Worm (Caenorhabditis elegans): ENCODE measurements around the gene clec-86.
A peak's percentile ranks its signal among the peaks of the same experiment; 100 is the strongest.

Gene clec-86

ce11 chrX:7176817-7177216, 37.1 kb downstream of the clec-86 start (continued):
- TF ChIP-seq snpc-3.4 (tag; optimal IDR thresholded peaks at IDR 0.05) (no peak), lsy-27 (tag; optimal IDR thresholded peaks at IDR 0.05; ENCODE audit: borderline replicate concordance, insufficient read depth) (no peak), F57C9.4 (tag; optimal IDR thresholded peaks at IDR 0.05) (no peak), Y56A3A.18 (GFP tag; IDR thresholded peaks at IDR 0.05) (0 out of 2 replicates have a peak, but pooled peaks have one; percentile 48), madf-8 (GFP tag; conservative IDR thresholded peaks at IDR 0.05) (no peak), tlf-1 (GFP tag; optimal IDR thresholded peaks at IDR 0.05) (no peak)

- TF ChIP-seq unc-130 (GFP tag; optimal IDR thresholded peaks at IDR 0.05) (no peak), lsy-27 (tag; optimal IDR thresholded peaks at IDR 0.05; ENCODE audit: borderline replicate concordance, insufficient read depth) (no peak), tlf-1 (GFP tag; optimal IDR thresholded peaks at IDR 0.05) (no peak), nhr-179 (tag; optimal IDR thresholded peaks at IDR 0.05) (no peak)
Observed at ce11 chrX:7177341-7177740, 37.7 kb downstream of the clec-86 start, which contains the start of gene F43E12.1. Gene F43E12.1 (plus strand): TSS chrX:7177641.

DNA sequence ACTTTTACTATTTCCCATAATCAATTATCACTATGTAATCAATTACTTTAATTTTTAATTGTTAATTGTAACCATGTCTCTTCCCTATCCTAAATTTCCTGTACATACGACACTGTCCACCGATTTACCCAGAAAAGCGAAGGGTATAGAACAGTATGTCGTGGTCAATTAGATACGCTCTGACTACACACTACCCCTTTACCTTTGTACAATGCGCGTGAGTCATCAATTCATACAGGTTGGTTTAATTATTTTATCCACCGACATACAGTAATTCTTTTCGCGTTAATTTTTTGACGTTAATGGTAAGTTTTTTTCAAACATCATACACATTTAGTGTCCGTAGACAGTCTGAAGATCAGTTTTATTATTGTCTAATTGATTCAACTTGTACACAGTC, 42.0 kb downstream of the clec-86 start:
- TF ChIP-seq nfya-1 (tag; optimal IDR thresholded peaks at IDR 0.05; ENCODE audit: borderline replicate concordance, insufficient read depth) (no peak), tlf-1 (GFP tag; optimal IDR thresholded peaks at IDR 0.05) (peak; percentile 96), ztf-22 (GFP tag; optimal IDR thresholded peaks at IDR 0.05) (peak; percentile 64), Y67H2A.10 (GFP tag; conservative IDR thresholded peaks at IDR 0.05) (no peak), pha-4 (tag; optimal IDR thresholded peaks at IDR 0.05) (peak; percentile 57), ets-4 (GFP tag; optimal IDR thresholded peaks at IDR 0.05) (peak; percentile 69), nhr-80 (tag; optimal IDR thresholded peaks at IDR 0.05) (peak; percentile 92), Y79H2A.3 (GFP tag; conservative IDR thresholded peaks at IDR 0.05) (no peak), aptf-2 (GFP tag; conservative IDR thresholded peaks at IDR 0.05) (no peak), mxl-1 (tag; optimal IDR thresholded peaks at IDR 0.05) (no peak), efl-1 (GFP tag; optimal IDR thresholded peaks at IDR 0.05) (no peak), lin-26 (GFP tag; IDR thresholded peaks at IDR 0.05) (peak; percentile 65; the same call in 1 of the 2 replicates), Y53F4B.3 (GFP tag; IDR thresholded peaks at IDR 0.05) (no peak), B0035.1 (tag; optimal IDR thresholded peaks at IDR 0.05) (peak; percentile 84), dox-1 (GFP tag; IDR thresholded peaks at IDR 0.05) (peak; percentile 97; the same call in 1 of the 2 replicates), T07F8.4 (tag; optimal IDR thresholded peaks at IDR 0.05) (peak; percentile 26), atf-7 (tag; optimal IDR thresholded peaks at IDR 0.05) (peak; percentile 94), Y56A3A.18 (GFP tag; IDR thresholded peaks at IDR 0.05) (peak; percentile 97), let-607 (tag; optimal IDR thresholded peaks at IDR 0.05) (peak in 1 of 2 experiments; percentile 88), ceh-91 (GFP tag; IDR thresholded peaks at IDR 0.05) (no peak), dpl-1 (GFP tag; optimal IDR thresholded peaks at IDR 0.05) (no peak), madf-8 (GFP tag; conservative IDR thresholded peaks at IDR 0.05) (no peak), rpc-1 (optimal IDR thresholded peaks at IDR 0.05) (no peak), rpc-1 (tag; optimal IDR thresholded peaks at IDR 0.05) (no peak), ceh-27 (GFP tag; optimal IDR thresholded peaks at IDR 0.05) (peak; percentile 92), ztf-6 (GFP tag; IDR thresholded peaks at IDR 0.05) (peak; percentile 61; the same call in 1 of the 2 replicates), F23B12.7 (tag; optimal IDR thresholded peaks at IDR 0.05; ENCODE audit: insufficient read depth) (peak; percentile 92), ceh-100 (GFP tag; IDR thresholded peaks at IDR 0.05) (peak; percentile 54; the same call in 1 of the 2 replicates), hmg-1.2 (GFP tag; IDR thresholded peaks at IDR 0.05) (peak; percentile 66; the same call in 1 of the 2 replicates), F52B5.7 (tag; optimal IDR thresholded peaks at IDR 0.05) (no peak), him-1 (tag; optimal IDR thresholded peaks at IDR 0.05) (no peak), lsl-1 (GFP tag; optimal IDR thresholded peaks at IDR 0.05) (no peak), lin-40 (tag; optimal IDR thresholded peaks at IDR 0.05) (peak; percentile 99), lsy-27 (tag; optimal IDR thresholded peaks at IDR 0.05; ENCODE audit: borderline replicate concordance, insufficient read depth) (no peak), ztf-26 (tag; optimal IDR thresholded peaks at IDR 0.05) (peak; percentile 98), somi-1 (GFP tag; optimal IDR thresholded peaks at IDR 0.05) (peak; percentile 88), lir-1 (GFP tag; conservative IDR thresholded peaks at IDR 0.05) (peak; percentile 72), ceh-40 (GFP tag; IDR thresholded peaks at IDR 0.05) (0 out of 2 replicates have a peak, but pooled peaks have one; percentile 31), aptf-3 (GFP tag; IDR thresholded peaks at IDR 0.05) (no peak)

Data from whole organism, young adult.